Fruit fly (Drosophila melanogaster): ENCODE results near the gene Pus7.

The Pus7 gene

dm6 chr3L:8523257-8523656, 13.5 kb downstream of the Pus7 start, which contains the start of gene GstO2:
Gene GstO2 (minus strand): TSS chr3L:8523501.
- peak; percentile 3 for TF ChIP-seq CG7101 (tag; optimal IDR thresholded peaks at IDR 0.05)
- TF ChIP-seq toe (GFP tag; optimal IDR thresholded peaks at IDR 0.05) = no peak
- TF ChIP-seq CG5204 (GFP tag; optimal IDR thresholded peaks at IDR 0.05) = no peak
- no peak for TF ChIP-seq kay (GFP tag; ENCODE audit: borderline replicate concordance)
- peak in 1 of 2 experiments; percentile 47 for TF ChIP-seq cnc (optimal IDR thresholded peaks at IDR 0.05)
- TF ChIP-seq CG11617 (GFP tag; optimal IDR thresholded peaks at IDR 0.05) = no peak
- TF ChIP-seq Crg-1 (GFP tag; optimal IDR thresholded peaks at IDR 0.05) = no peak
- TF ChIP-seq Clk (GFP tag; optimal IDR thresholded peaks at IDR 0.05) = no peak
- TF ChIP-seq CG14711 (tag; optimal IDR thresholded peaks at IDR 0.05) = no peak
- peak; percentile 24 for TF ChIP-seq Mnt (GFP tag; optimal IDR thresholded peaks at IDR 0.05)
- peak; percentile 36 for TF ChIP-seq tj (GFP tag; optimal IDR thresholded peaks at IDR 0.05)
- peak; percentile 35 for TF ChIP-seq cic (GFP tag; optimal IDR thresholded peaks at IDR 0.05)
- TF ChIP-seq ovo (GFP tag; optimal IDR thresholded peaks at IDR 0.05) = no peak
- TF ChIP-seq CG7045 (GFP tag; optimal IDR thresholded peaks at IDR 0.05) = no peak
- TF ChIP-seq CG33017 (tag; optimal IDR thresholded peaks at IDR 0.05) = peak; percentile 54
- no peak for TF ChIP-seq Hr96 (GFP tag; optimal IDR thresholded peaks at IDR 0.05)
- no peak for TF ChIP-seq pad (GFP tag; optimal IDR thresholded peaks at IDR 0.05)
- no peak for TF ChIP-seq CG1620 (GFP tag; optimal IDR thresholded peaks at IDR 0.05)
- peak; percentile 27 for TF ChIP-seq CG12768 (GFP tag; optimal IDR thresholded peaks at IDR 0.05)
- TF ChIP-seq bab1 (GFP tag; optimal IDR thresholded peaks at IDR 0.05) = peak; percentile 73

dm6 chr3L:8524816-8525625, 15.2 kb downstream of the Pus7 start, which contains the start of the genes GstO1 and foi:
Gene GstO1 (minus strand): TSS chr3L:8524866.
Gene foi (plus strand): TSS chr3L:8525244.
- peak; percentile 11 for TF ChIP-seq CG7045 (GFP tag; optimal IDR thresholded peaks at IDR 0.05)
- peak; percentile 22 for TF ChIP-seq CG12768 (GFP tag; optimal IDR thresholded peaks at IDR 0.05)
- TF ChIP-seq toe (GFP tag; optimal IDR thresholded peaks at IDR 0.05) = no peak
- TF ChIP-seq CG1620 (GFP tag; optimal IDR thresholded peaks at IDR 0.05) = peak; percentile 35
- TF ChIP-seq Hr96 (GFP tag; optimal IDR thresholded peaks at IDR 0.05) = no peak
- peak; percentile 57 for TF ChIP-seq bab1 (GFP tag; optimal IDR thresholded peaks at IDR 0.05)
- no peak for TF ChIP-seq Clk (GFP tag; optimal IDR thresholded peaks at IDR 0.05)
- TF ChIP-seq cic (GFP tag; optimal IDR thresholded peaks at IDR 0.05) = peak; percentile 84
- TF ChIP-seq cnc (optimal IDR thresholded peaks at IDR 0.05) = no peak
- TF ChIP-seq Mnt (GFP tag; optimal IDR thresholded peaks at IDR 0.05) = peak; percentile 57
- peak; percentile 32 for TF ChIP-seq ovo (GFP tag; optimal IDR thresholded peaks at IDR 0.05)
- TF ChIP-seq CG11617 (GFP tag; optimal IDR thresholded peaks at IDR 0.05) = peak; percentile 48
- peak; percentile 62 for TF ChIP-seq kay (GFP tag; ENCODE audit: borderline replicate concordance)
- TF ChIP-seq Crg-1 (GFP tag; optimal IDR thresholded peaks at IDR 0.05) = peak; percentile 52
- peak; percentile 59 for TF ChIP-seq CG7101 (tag; optimal IDR thresholded peaks at IDR 0.05)
- TF ChIP-seq tj (GFP tag; optimal IDR thresholded peaks at IDR 0.05) = peak; percentile 65
- TF ChIP-seq CG33017 (tag; optimal IDR thresholded peaks at IDR 0.05) = peak; percentile 19
- peak; percentile 5 for TF ChIP-seq pad (GFP tag; optimal IDR thresholded peaks at IDR 0.05)
- no peak for TF ChIP-seq CG5204 (GFP tag; optimal IDR thresholded peaks at IDR 0.05)
- peak; percentile 56 for TF ChIP-seq CG14711 (tag; optimal IDR thresholded peaks at IDR 0.05)

DNA sequence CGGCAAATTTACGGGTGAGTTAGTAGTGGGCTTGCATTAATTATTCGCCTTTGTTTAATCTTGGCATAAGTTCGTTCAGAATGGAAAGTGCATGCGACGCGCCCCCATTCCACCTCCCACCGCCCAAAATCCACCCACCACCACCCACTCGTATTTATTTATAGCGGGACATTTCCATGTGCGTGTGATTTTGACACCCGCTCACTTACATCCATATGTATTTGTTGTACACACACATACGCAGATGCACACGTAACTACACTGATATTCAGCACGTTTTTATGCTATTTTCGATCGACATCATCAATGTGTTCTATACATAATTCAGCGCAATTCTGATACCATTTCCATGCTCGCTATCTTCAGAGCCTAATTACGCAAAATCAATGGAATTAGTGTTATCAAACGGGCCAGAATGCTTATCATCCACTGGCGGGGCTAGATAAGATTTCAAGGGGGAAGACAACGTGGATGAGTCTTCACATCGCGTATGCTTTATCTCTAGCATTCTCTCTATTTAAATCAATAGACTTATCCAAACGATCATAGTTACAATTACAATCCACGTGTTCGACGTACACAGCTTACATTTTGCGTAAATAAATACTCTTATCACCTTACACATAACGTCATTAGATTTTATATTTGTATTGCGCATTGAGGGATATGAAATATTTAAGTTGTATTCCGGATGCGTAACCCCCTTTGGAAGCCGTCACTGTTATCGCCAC, 16.1 kb downstream of the Pus7 start:
- peak; percentile 53 for TF ChIP-seq Mnt (GFP tag; optimal IDR thresholded peaks at IDR 0.05)
- peak; percentile 74 for TF ChIP-seq ovo (GFP tag; optimal IDR thresholded peaks at IDR 0.05)
- no peak for TF ChIP-seq CG33017 (tag; optimal IDR thresholded peaks at IDR 0.05)
- no peak for TF ChIP-seq Clk (GFP tag; optimal IDR thresholded peaks at IDR 0.05)
- peak; percentile 92 for TF ChIP-seq kay (GFP tag; ENCODE audit: borderline replicate concordance)
- peak; percentile 18 for TF ChIP-seq cic (GFP tag; optimal IDR thresholded peaks at IDR 0.05)
- no peak for TF ChIP-seq Hr96 (GFP tag; optimal IDR thresholded peaks at IDR 0.05)
- TF ChIP-seq CG14711 (tag; optimal IDR thresholded peaks at IDR 0.05) = no peak
- peak; percentile 8 for TF ChIP-seq Crg-1 (GFP tag; optimal IDR thresholded peaks at IDR 0.05)
- TF ChIP-seq CG7045 (GFP tag; optimal IDR thresholded peaks at IDR 0.05) = peak; percentile 7
- TF ChIP-seq CG11617 (GFP tag; optimal IDR thresholded peaks at IDR 0.05) = no peak
- no peak for TF ChIP-seq CG5204 (GFP tag; optimal IDR thresholded peaks at IDR 0.05)

dm6 chr3L:8527829-8528228, 18.0 kb downstream of the Pus7 start:
- TF ChIP-seq Clk (GFP tag; optimal IDR thresholded peaks at IDR 0.05) = no peak
- peak; percentile 97 for TF ChIP-seq tj (GFP tag; optimal IDR thresholded peaks at IDR 0.05)
- TF ChIP-seq cic (GFP tag; optimal IDR thresholded peaks at IDR 0.05) = no peak

DNA sequence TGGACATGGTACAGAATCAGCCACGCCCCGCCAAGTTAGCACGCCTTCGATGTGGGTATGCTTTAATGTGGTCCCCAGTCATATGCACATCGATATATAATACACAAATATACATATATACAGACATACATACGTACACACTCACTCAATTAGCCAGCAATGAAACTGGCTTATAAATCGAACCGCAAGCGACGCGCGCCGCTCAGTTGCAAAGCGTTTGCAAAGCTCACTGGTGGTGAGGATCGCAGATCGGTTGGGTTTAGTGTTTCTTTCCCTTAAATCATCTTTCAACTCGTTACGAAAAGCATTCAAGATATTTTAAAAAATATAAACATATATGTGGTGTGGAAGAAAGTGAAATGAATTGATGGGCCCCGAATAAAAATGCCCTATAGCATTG, 18.7 kb downstream of the Pus7 start:
- TF ChIP-seq bab1 (GFP tag; optimal IDR thresholded peaks at IDR 0.05) (peak; percentile 4), CG1620 (GFP tag; optimal IDR thresholded peaks at IDR 0.05) (no peak)

- no peak for TF ChIP-seq CG7045 (GFP tag; optimal IDR thresholded peaks at IDR 0.05)
- no peak for TF ChIP-seq CG7101 (tag; optimal IDR thresholded peaks at IDR 0.05)
- no peak for TF ChIP-seq ovo (GFP tag; optimal IDR thresholded peaks at IDR 0.05)
- TF ChIP-seq kay (GFP tag; ENCODE audit: borderline replicate concordance) = no peak
- TF ChIP-seq CG5204 (GFP tag; optimal IDR thresholded peaks at IDR 0.05) = no peak
- no peak for TF ChIP-seq CG14711 (tag; optimal IDR thresholded peaks at IDR 0.05)
- TF ChIP-seq Hr96 (GFP tag; optimal IDR thresholded peaks at IDR 0.05) = no peak
- TF ChIP-seq Crg-1 (GFP tag; optimal IDR thresholded peaks at IDR 0.05) = no peak
- TF ChIP-seq cic (GFP tag; optimal IDR thresholded peaks at IDR 0.05) = no peak
- no peak for TF ChIP-seq CG33017 (tag; optimal IDR thresholded peaks at IDR 0.05)
- TF ChIP-seq Mnt (GFP tag; optimal IDR thresholded peaks at IDR 0.05) = no peak
- TF ChIP-seq toe (GFP tag; optimal IDR thresholded peaks at IDR 0.05) = no peak
- no peak for TF ChIP-seq cnc (optimal IDR thresholded peaks at IDR 0.05)
- TF ChIP-seq tj (GFP tag; optimal IDR thresholded peaks at IDR 0.05) = no peak
- no peak for TF ChIP-seq pad (GFP tag; optimal IDR thresholded peaks at IDR 0.05)
- TF ChIP-seq CG11617 (GFP tag; optimal IDR thresholded peaks at IDR 0.05) = no peak
- TF ChIP-seq Clk (GFP tag; optimal IDR thresholded peaks at IDR 0.05) = no peak
- no peak for TF ChIP-seq CG1620 (GFP tag; optimal IDR thresholded peaks at IDR 0.05)
- no peak for TF ChIP-seq bab1 (GFP tag; optimal IDR thresholded peaks at IDR 0.05)
- no peak for TF ChIP-seq CG12768 (GFP tag; optimal IDR thresholded peaks at IDR 0.05)
These were observed 19.9 kb downstream of the Pus7 start for dm6 chr3L:8529701-8530100.

Data from whole organism, adult.